Worm (Caenorhabditis elegans) whole organism, L4 larva: ENCODE data around the gene idpp-15.

Experiments used
- R02D3.7 ChIP-seq: fragments of 150-350 bp; sonication (generic microtip); optimal IDR thresholded peaks from 3 replicates; lab custom pipeline; 2014; ENCODE audit warnings: missing biosample characterization, missing genetic modification characterization
- Y105C5A.15 ChIP-seq: fragments of 200-800 bp; sonication (Bioruptor generic); IDR thresholded peaks from 2 replicates; pipeline ENCODE4 v1.3.6; 2022; ENCODE audit warnings: missing genetic modification characterization, missing compliant biosample characterization
- ZK337.2 ChIP-seq: fragments of 200-800 bp; sonication (Bioruptor generic); IDR thresholded peaks from 2 replicates; pipeline ENCODE4 v1.3.6; 2022; ENCODE audit warnings: missing genetic modification reagents, missing genetic modification characterization, missing compliant biosample characterization
- ZK546.5 ChIP-seq, 2 experiments: sonication (generic microtip); optimal IDR thresholded peaks; 2 replicates each; lab custom pipeline; 2017; ENCODE audit warnings: missing biosample characterization in 2 of 2, missing genetic modification characterization in 2 of 2
- aha-1 ChIP-seq: fragments of 150-350 bp; peaks from one replicate; lab custom pipeline; 2014; ENCODE audit warnings: missing biosample characterization, missing genetic modification characterization
- aly-2 ChIP-seq: sonication (generic microtip); optimal IDR thresholded peaks from 2 replicates; lab custom pipeline; 2018; ENCODE audit warnings: missing biosample characterization, missing genetic modification characterization
- ceh-28 ChIP-seq: fragments of 150-350 bp; optimal IDR thresholded peaks from 2 replicates; lab custom pipeline; 2014; ENCODE audit warnings: missing biosample characterization, missing genetic modification reagents, missing genetic modification characterization
- ceh-32 ChIP-seq: sonication (generic microtip); optimal IDR thresholded peaks from 2 replicates; lab custom pipeline; 2016; ENCODE audit warnings: mild to moderate bottlenecking, missing genetic modification characterization, missing compliant biosample characterization; ENCODE audit not compliant: poor library complexity
- ctbp-1 ChIP-seq: fragments of 200-800 bp; sonication (Bioruptor generic); IDR thresholded peaks from 2 replicates; pipeline ENCODE4 v1.3.6; 2022; ENCODE audit warnings: missing genetic modification reagents, missing genetic modification characterization, missing compliant biosample characterization
- daf-16 ChIP-seq, 3 experiments: sonication (generic microtip); optimal IDR thresholded peaks; 2 replicates each; lab custom pipeline; 2016 to 2017; ENCODE audit warnings: missing genetic modification characterization in 3 of 3, missing genetic modification reagents in 3 of 3, mild to moderate bottlenecking in 2 of 3, missing compliant biosample characterization in 2 of 3, missing biosample characterization in 1 of 3, moderate library complexity in 1 of 3
- daf-19 ChIP-seq: fragments of 200-800 bp; sonication (Bioruptor generic); conservative IDR thresholded peaks from 2 replicates; pipeline ENCODE4 v1.3.6; 2022; ENCODE audit warnings: missing genetic modification characterization, missing compliant biosample characterization
- daf-8 ChIP-seq: fragments of 200-800 bp; sonication (Bioruptor generic); IDR thresholded peaks from 2 replicates; pipeline ENCODE4 v1.3.6; 2022; ENCODE audit warnings: missing genetic modification characterization, missing compliant biosample characterization
- dmd-6 ChIP-seq: fragments of 200-800 bp; sonication (Bioruptor generic); IDR thresholded peaks from 2 replicates; pipeline ENCODE4 v1.3.6; 2022; ENCODE audit warnings: missing genetic modification reagents, missing genetic modification characterization, missing compliant biosample characterization
- dmd-9 ChIP-seq: fragments of 200-800 bp; sonication (Bioruptor generic); IDR thresholded peaks from 2 replicates; pipeline ENCODE4 v1.3.6; 2022; ENCODE audit warnings: missing genetic modification reagents, missing genetic modification characterization, missing compliant biosample characterization
- dpl-1 ChIP-seq: fragments of 150-350 bp; optimal IDR thresholded peaks from 2 replicates; lab custom pipeline; 2014; ENCODE audit warnings: missing biosample characterization, missing genetic modification reagents, missing genetic modification characterization
- duxl-1 ChIP-seq: sonication (generic microtip); optimal IDR thresholded peaks from 2 replicates; lab custom pipeline; 2016; ENCODE audit warnings: mild to moderate bottlenecking, missing genetic modification characterization, moderate library complexity, missing compliant biosample characterization; ENCODE audit not compliant: poor library complexity
- egl-27 ChIP-seq: sonication (generic microtip); optimal IDR thresholded peaks from 3 replicates; lab custom pipeline; 2017; ENCODE audit warnings: missing biosample characterization, missing genetic modification reagents, missing genetic modification characterization
- egl-43 ChIP-seq: fragments of 200-800 bp; sonication (Bioruptor generic); IDR thresholded peaks from 2 replicates; pipeline ENCODE4 v1.3.6; 2022; ENCODE audit warnings: missing genetic modification reagents, missing genetic modification characterization, missing compliant biosample characterization
- fkh-10 ChIP-seq: fragments of 150-350 bp; optimal IDR thresholded peaks from 2 replicates; lab custom pipeline; 2014; ENCODE audit warnings: missing biosample characterization, missing genetic modification reagents, missing genetic modification characterization
- hlh-11 ChIP-seq: fragments of 200-800 bp; sonication (Bioruptor generic); optimal IDR thresholded peaks from 2 replicates; lab custom pipeline; 2018; ENCODE audit warnings: mild to moderate bottlenecking, missing genetic modification characterization, missing compliant biosample characterization
- hlh-30 ChIP-seq: sonication (generic microtip); optimal IDR thresholded peaks from 2 replicates; lab custom pipeline; 2017; ENCODE audit warnings: antibody characterized with exemption, mild to moderate bottlenecking, missing genetic modification characterization, missing compliant biosample characterization; ENCODE audit not compliant: insufficient read depth
- lim-7 ChIP-seq: fragments of 200-800 bp; sonication (Bioruptor generic); IDR thresholded peaks from 2 replicates; pipeline ENCODE4 v1.3.6; 2022; ENCODE audit warnings: missing genetic modification characterization, missing compliant biosample characterization
- lsy-2 ChIP-seq, 2 experiments: fragments of 150-350 bp in 1 of 2; sonication (generic microtip) in 1 of 2; optimal IDR thresholded peaks; 2 replicates each; lab custom pipeline; 2014 to 2017; ENCODE audit warnings: missing biosample characterization in 2 of 2, missing genetic modification characterization in 2 of 2
- madf-9 ChIP-seq: fragments of 200-800 bp; sonication (Bioruptor generic); conservative IDR thresholded peaks from 2 replicates; pipeline ENCODE4 v1.3.6; 2022; ENCODE audit warnings: missing genetic modification reagents, missing genetic modification characterization, missing compliant biosample characterization
- mep-1 ChIP-seq: fragments of 150-350 bp; sonication (generic microtip); optimal IDR thresholded peaks from 3 replicates; lab custom pipeline; 2014; ENCODE audit warnings: missing biosample characterization, missing genetic modification characterization
- mes-2 ChIP-seq: sonication (generic microtip); optimal IDR thresholded peaks from 2 replicates; lab custom pipeline; 2016; ENCODE audit warnings: missing genotype, mild to moderate bottlenecking, missing genetic modification characterization, missing compliant biosample characterization; ENCODE audit not compliant: poor library complexity, severe bottlenecking
- nhr-11 ChIP-seq: fragments of 150-350 bp; optimal IDR thresholded peaks from 2 replicates; lab custom pipeline; 2014; ENCODE audit warnings: missing biosample characterization, missing genetic modification characterization
- nhr-28 ChIP-seq: fragments of 150-350 bp; optimal IDR thresholded peaks from 2 replicates; lab custom pipeline; 2014; ENCODE audit warnings: missing biosample characterization, missing genetic modification characterization
- nhr-42 ChIP-seq: fragments of 200-800 bp; sonication (Bioruptor generic); IDR thresholded peaks from 2 replicates; pipeline ENCODE4 v1.3.6; 2022; ENCODE audit warnings: missing genetic modification characterization, missing compliant biosample characterization
- pha-4 ChIP-seq, 2 experiments: fragments of 150-350 bp in 1 of 2; fragments of 200-800 bp in 1 of 2; sonication (Bioruptor generic) in 1 of 2; IDR thresholded peaks in 1 of 2; optimal IDR thresholded peaks in 1 of 2; 2 replicates each; pipeline versions ENCODE4 v1.3.6 to Lab custom; 2014 to 2022; ENCODE audit warnings: missing genetic modification characterization in 2 of 2, missing genetic modification reagents in 2 of 2, missing biosample characterization in 1 of 2, missing compliant biosample characterization in 1 of 2
- rbr-2 ChIP-seq: sonication (generic microtip); optimal IDR thresholded peaks from 2 replicates; lab custom pipeline; 2016; ENCODE audit warnings: missing genotype, missing genetic modification characterization, missing compliant biosample characterization
- saeg-2 ChIP-seq: fragments of 200-800 bp; sonication (Bioruptor generic); IDR thresholded peaks from 2 replicates; pipeline ENCODE4 v1.3.6; 2022; ENCODE audit warnings: missing genetic modification reagents, missing genetic modification characterization, missing compliant biosample characterization
- set-16 ChIP-seq: fragments of 200-800 bp; sonication (Bioruptor generic); IDR thresholded peaks from 2 replicates; pipeline ENCODE4 v1.3.6; 2022; ENCODE audit warnings: missing genetic modification reagents, missing genetic modification characterization, missing compliant biosample characterization
- snpc-4 ChIP-seq: fragments of 150-350 bp; optimal IDR thresholded peaks from 2 replicates; lab custom pipeline; 2014; ENCODE audit warnings: missing biosample characterization, missing genetic modification characterization
- spr-3 ChIP-seq: fragments of 200-800 bp; sonication (Bioruptor generic); optimal IDR thresholded peaks from 2 replicates; lab custom pipeline; 2018; ENCODE audit warnings: mild to moderate bottlenecking, missing genetic modification characterization, missing compliant biosample characterization
- tag-97 ChIP-seq: fragments of 200-800 bp; sonication (Bioruptor generic); IDR thresholded peaks from 2 replicates; pipeline ENCODE4 v1.3.6; 2022; ENCODE audit warnings: missing genetic modification characterization, missing compliant biosample characterization
- unc-130 ChIP-seq: sonication (generic microtip); optimal IDR thresholded peaks from 2 replicates; lab custom pipeline; 2016; ENCODE audit warnings: missing genetic modification reagents, missing genetic modification characterization, missing compliant biosample characterization
- unc-62 ChIP-seq, 3 experiments: fragments of 150-350 bp in 1 of 3; sonication (generic microtip); optimal IDR thresholded peaks in 2 of 3; peaks in 1 of 3; 1 replicate in 1 of 3; 2 replicates in 2 of 3; lab custom pipeline; 2014 to 2017; ENCODE audit warnings: missing biosample characterization in 3 of 3, missing genetic modification characterization in 3 of 3, missing genetic modification reagents in 3 of 3, missing genotype in 1 of 3
- zip-11 ChIP-seq: fragments of 200-800 bp; sonication (Bioruptor generic); IDR thresholded peaks from 2 replicates; pipeline ENCODE4 v1.3.6; 2022; ENCODE audit warnings: missing genetic modification characterization, missing compliant biosample characterization
- zip-2 ChIP-seq: fragments of 150-350 bp; optimal IDR thresholded peaks from 2 replicates; lab custom pipeline; 2014; ENCODE audit warnings: missing biosample characterization, missing genetic modification characterization
- ztf-11 ChIP-seq: fragments of 150-350 bp; optimal IDR thresholded peaks from 2 replicates; lab custom pipeline; 2014; ENCODE audit warnings: missing biosample characterization, missing genetic modification characterization

idpp-15 gene

DNA sequence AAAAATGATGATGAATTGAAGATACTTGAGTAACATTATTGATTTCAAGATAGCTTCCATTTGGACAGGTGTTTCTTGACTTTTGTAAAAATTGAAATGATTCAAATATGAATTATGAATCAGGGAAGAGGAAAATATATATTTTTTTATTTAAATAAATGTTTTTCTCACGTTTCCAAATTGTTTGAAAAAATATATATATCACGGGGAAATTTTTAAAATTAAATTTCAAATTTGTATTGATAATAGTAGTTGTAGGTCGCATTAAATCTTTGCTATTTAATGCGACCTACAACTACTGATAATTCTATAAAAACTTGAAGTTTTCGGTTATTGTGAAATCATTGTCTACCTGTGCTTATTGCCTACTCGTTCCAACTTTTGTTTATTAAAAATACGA is 5.0 kb upstream of the idpp-15 start, which contains the start of gene ZC21.8:
Gene ZC21.8, minus strand, starts transcription at position 101 of the 400 bp plus-strand sequence.
- TF ChIP-seq aly-2 (tag; lab: Kevin White, UChicago) (no peak), zip-11 (no peak), nhr-28 (tag; lab: Kevin White, UChicago) (no peak), daf-8 (GFP tag; lab: Robert Waterston, UW) (no peak), daf-19 (GFP tag; lab: Robert Waterston, UW) (no peak), dmd-6 (no peak), ZK546.5 (tag; optimal IDR thresholded peaks at IDR 0.05; lab: Kevin White, UChicago) (no peak)

DNA sequence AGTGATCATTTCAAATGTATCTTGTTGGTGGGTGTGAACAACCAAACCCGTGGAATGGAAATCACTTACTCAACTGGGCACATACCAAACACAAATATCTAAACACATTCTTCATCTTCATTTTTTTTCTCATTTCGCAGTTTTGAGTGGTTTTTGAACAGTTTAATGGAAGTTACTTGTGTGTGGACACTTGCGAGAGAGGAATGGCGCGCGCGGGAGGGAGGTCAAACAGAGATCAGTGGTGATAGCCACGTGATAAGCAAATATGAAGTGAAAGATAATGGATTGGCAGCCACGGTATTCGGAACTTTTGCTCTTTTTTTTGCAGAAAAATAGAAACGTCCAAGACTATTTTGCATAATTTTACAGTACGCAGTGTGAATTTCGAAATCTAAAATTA is 4.3 kb upstream of the idpp-15 start:
- TF ChIP-seq egl-43 (no peak), fkh-10 (GFP tag; lab: Kevin White, UChicago) (no peak), ztf-11 (tag; lab: Kevin White, UChicago) (no peak), dmd-9 (GFP tag; lab: Robert Waterston, UW) (no peak), nhr-28 (tag; lab: Kevin White, UChicago) (no peak), mes-2 (tag; lab: Kevin White, UChicago) (no peak), madf-9 (GFP tag; lab: Robert Waterston, UW) (no peak), tag-97 (no peak), spr-3 (GFP tag; lab: Kevin White, UChicago) (no peak), nhr-42 (GFP tag; lab: Robert Waterston, UW) (no peak), unc-130 (GFP tag; lab: Kevin White, UChicago) (no peak), mep-1 (no peak), set-16 (GFP tag; lab: Robert Waterston, UW) (no peak)

DNA sequence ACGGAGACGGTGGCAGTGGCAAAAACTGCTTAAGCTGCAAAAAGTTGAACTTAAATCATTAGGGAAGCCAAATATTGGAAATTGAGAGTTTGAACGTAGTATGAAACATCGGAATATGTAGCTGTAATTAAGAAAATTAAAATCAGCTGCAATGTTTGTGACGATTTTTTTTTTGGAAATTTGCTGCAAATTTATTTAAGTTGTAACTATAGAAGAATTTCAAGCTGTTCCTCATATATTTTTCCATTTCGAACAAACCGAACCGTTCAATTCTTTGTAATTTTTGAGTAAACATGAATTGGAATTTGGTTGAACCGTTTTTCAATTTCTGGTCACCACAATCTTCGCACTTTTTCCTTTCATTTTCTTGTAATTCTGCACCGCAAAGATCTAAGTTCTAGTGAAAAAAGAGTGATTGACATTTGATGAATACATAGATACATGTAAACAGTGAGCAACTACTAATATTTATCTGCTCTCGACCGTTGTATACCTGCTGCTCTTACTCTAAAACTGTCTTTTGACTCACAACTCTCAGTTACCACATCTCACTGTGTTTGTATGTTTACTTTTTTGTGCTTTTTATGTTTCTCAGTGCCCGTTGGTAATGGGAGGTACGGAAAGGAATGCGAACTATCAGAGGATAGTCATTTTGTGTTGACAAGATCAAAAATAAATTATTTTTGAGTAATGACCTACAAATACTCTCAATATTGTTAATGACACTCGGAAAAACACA is 3.0 kb upstream of the idpp-15 start:
- no peak for TF ChIP-seq snpc-4
- peak in 1 of 2 experiments; percentile 93 for TF ChIP-seq unc-62 (GFP tag; optimal IDR thresholded peaks at IDR 0.05 in 1 of 2; lab: Kevin White, UChicago)
- TF ChIP-seq unc-62 (tag; optimal IDR thresholded peaks at IDR 0.05; lab: Kevin White, UChicago) = no peak
- TF ChIP-seq pha-4 (GFP tag; IDR thresholded peaks at IDR 0.05; lab: Robert Waterston, UW) = no peak
- peak; percentile 55 for TF ChIP-seq pha-4 (tag; optimal IDR thresholded peaks at IDR 0.05; lab: Kevin White, UChicago)
- no peak for TF ChIP-seq duxl-1 (tag; lab: Kevin White, UChicago)
- TF ChIP-seq nhr-42 (GFP tag; lab: Robert Waterston, UW) = no peak
- peak; percentile 54 for TF ChIP-seq aha-1 (tag; lab: Kevin White, UChicago)
- no peak for TF ChIP-seq rbr-2 (tag; lab: Kevin White, UChicago)
- TF ChIP-seq egl-27 (tag; lab: Kevin White, UChicago) = no peak

DNA sequence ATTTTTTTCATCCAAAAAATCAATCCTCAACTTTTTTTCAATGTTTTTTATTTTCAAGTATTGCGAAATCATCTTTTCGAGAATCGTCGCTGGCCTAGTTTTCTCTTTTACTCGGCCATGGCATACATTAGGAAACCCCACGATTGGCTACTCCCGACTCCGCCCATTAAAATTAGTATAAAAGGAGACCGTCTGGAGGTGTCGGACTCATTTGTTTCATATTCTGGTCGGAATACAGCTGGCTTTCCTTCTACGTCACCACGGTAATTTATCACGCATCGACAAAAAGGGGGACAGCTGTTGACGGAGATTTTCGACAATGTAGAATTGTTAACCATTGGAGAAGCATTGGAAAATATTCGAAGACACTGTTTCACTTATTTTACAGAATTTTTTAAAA is 4.1 kb downstream of the idpp-15 start:
- peak; percentile 50 for TF ChIP-seq duxl-1 (tag; lab: Kevin White, UChicago)
- TF ChIP-seq ceh-28 (tag; lab: Kevin White, UChicago) = no peak
- TF ChIP-seq zip-2 (tag; lab: Kevin White, UChicago) = no peak
- TF ChIP-seq ceh-32 = no peak
- TF ChIP-seq hlh-11 = peak; percentile 43
- no peak for TF ChIP-seq Y105C5A.15 (GFP tag; lab: Robert Waterston, UW)
- TF ChIP-seq mes-2 (tag; lab: Kevin White, UChicago) = peak; percentile 93
- peak; percentile 16 for TF ChIP-seq hlh-30 (tag; lab: Kevin White, UChicago)
- TF ChIP-seq lsy-2 (tag; optimal IDR thresholded peaks at IDR 0.05; lab: Kevin White, UChicago) = peak; percentile 27 to 87
- TF ChIP-seq ZK337.2 (GFP tag; lab: Robert Waterston, UW) = 0 out of 2 replicates have a peak, but pooled peaks have one; percentile 34
- TF ChIP-seq daf-16 (GFP tag; optimal IDR thresholded peaks at IDR 0.05; lab: Kevin White, UChicago) = no peak
- no peak for TF ChIP-seq daf-16 (tag; optimal IDR thresholded peaks at IDR 0.05; lab: Kevin White, UChicago)
- TF ChIP-seq lim-7 (GFP tag; lab: Robert Waterston, UW) = no peak
- TF ChIP-seq nhr-11 (tag; lab: Kevin White, UChicago) = no peak
- TF ChIP-seq madf-9 (GFP tag; lab: Robert Waterston, UW) = 0 out of 2 replicates have a peak, but pooled peaks have one; percentile 34
- peak; percentile 57 for TF ChIP-seq mep-1
- TF ChIP-seq unc-62 (GFP tag; optimal IDR thresholded peaks at IDR 0.05 in 1 of 2; lab: Kevin White, UChicago) = peak in 1 of 2 experiments; percentile 79
- no peak for TF ChIP-seq unc-62 (tag; optimal IDR thresholded peaks at IDR 0.05; lab: Kevin White, UChicago)
- TF ChIP-seq ctbp-1 (GFP tag; lab: Robert Waterston, UW) = no peak
- no peak for TF ChIP-seq R02D3.7 (tag; lab: Kevin White, UChicago)
- TF ChIP-seq ZK546.5 (tag; optimal IDR thresholded peaks at IDR 0.05; lab: Kevin White, UChicago) = no peak
- peak; percentile 3 for TF ChIP-seq fkh-10 (GFP tag; lab: Kevin White, UChicago)
- no peak for TF ChIP-seq saeg-2 (GFP tag; lab: Robert Waterston, UW)
- TF ChIP-seq dpl-1 (GFP tag; lab: Kevin White, UChicago) = peak; percentile 53
